Worm (Caenorhabditis elegans): ENCODE measurements around the gene B0457.4.

DNA sequence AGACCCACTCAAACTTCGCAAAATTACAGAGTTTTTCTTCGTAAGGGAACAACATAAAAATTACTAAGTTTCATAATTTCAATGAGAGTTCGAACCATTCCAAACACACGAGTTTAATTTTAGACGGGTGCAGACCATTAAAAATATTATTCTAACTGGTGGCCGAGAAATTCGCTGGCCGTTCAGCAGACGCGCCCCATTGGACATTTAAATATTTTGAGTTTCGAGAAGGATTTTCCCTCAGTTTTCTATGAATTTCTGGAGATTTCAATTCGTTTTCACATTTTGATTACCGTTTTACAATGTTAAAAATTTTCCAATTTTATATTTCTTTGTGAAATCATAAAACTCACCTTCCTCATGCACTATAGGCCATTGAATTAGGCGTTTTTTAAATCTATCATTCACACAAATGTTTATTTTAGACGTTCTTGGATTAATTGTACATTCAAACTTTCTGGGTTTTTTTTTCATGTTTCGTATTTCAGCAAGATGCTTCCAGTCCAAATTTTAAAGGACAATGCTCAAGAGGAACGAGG lies 15.5 kb upstream of the B0457.4 start, which contains the start of gene cct-2:
- no peak for TF ChIP-seq ceh-6 (GFP tag; optimal IDR thresholded peaks at IDR 0.05)
- no peak for TF ChIP-seq hlh-15 (tag; optimal IDR thresholded peaks at IDR 0.05)
- TF ChIP-seq dve-1 (tag; optimal IDR thresholded peaks at IDR 0.05): no peak
- TF ChIP-seq nfya-1 (tag; optimal IDR thresholded peaks at IDR 0.05): no peak
- no peak for TF ChIP-seq sox-4 (tag; optimal IDR thresholded peaks at IDR 0.05)
- TF ChIP-seq nhr-232 (tag; optimal IDR thresholded peaks at IDR 0.05): no peak
- TF ChIP-seq elt-2 (tag; optimal IDR thresholded peaks at IDR 0.05): peak; percentile 17
- TF ChIP-seq ref-2 (tag; optimal IDR thresholded peaks at IDR 0.05): no peak
- no peak for TF ChIP-seq nhr-11 (tag; optimal IDR thresholded peaks at IDR 0.05)

Measured in whole organism, late embryonic.